Worm (Caenorhabditis elegans): ENCODE results near the gene nhr-32.

DNA sequence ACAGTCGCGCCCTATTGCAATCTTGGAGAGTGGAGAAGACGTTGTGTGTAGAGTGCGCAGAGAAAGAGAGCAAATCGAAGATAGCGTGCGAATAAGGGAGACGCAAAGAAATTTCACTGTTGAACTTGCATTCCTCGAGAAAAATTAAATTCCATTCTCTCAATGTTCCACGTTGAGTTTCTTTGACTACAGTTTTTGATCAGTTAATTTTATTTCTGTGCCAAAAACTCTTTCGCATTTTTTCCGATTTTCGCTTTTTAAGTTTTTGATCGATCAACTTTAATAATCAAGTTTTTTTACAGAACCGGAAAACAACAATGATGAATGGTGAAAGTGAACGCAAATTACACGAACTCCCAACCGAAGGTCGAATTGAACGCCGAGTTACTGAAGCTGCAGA, 14.7 kb upstream of the nhr-32 start, which contains the start of gene K08H2.3:
- TF ChIP-seq dmd-4 (tag; optimal IDR thresholded peaks at IDR 0.05; ENCODE audit: borderline replicate concordance) (no peak), nhr-232 (tag; optimal IDR thresholded peaks at IDR 0.05) (no peak), tbx-2 (tag; optimal IDR thresholded peaks at IDR 0.05) (no peak), ahr-1 (tag; optimal IDR thresholded peaks at IDR 0.05) (no peak), pha-4 (tag; optimal IDR thresholded peaks at IDR 0.05) (no peak), ets-4 (tag; optimal IDR thresholded peaks at IDR 0.05) (no peak), nhr-11 (tag; optimal IDR thresholded peaks at IDR 0.05) (no peak), ceh-24 (tag; optimal IDR thresholded peaks at IDR 0.05) (no peak), ttx-3 (tag; optimal IDR thresholded peaks at IDR 0.05) (no peak), nfya-1 (tag; optimal IDR thresholded peaks at IDR 0.05) (no peak), hlh-8 (tag; optimal IDR thresholded peaks at IDR 0.05) (no peak), unc-3 (GFP tag; conservative IDR thresholded peaks at IDR 0.05) (no peak), unc-3 (tag; optimal IDR thresholded peaks at IDR 0.05) (no peak)
